Fruit fly (Drosophila melanogaster) whole organism, embryonic: ENCODE measurements around the gene CG46427.
A peak's percentile ranks its signal among the peaks of the same experiment; 100 is the strongest.

Experiments used
- Adf1 ChIP-seq: fragments of 200-800 bp; sonication (Bioruptor generic); IDR thresholded peaks from 2 replicates; pipeline ENCODE4 v1.3.6; 2022; ENCODE audit warnings: missing biosample characterization, missing genetic modification characterization
- Antp ChIP-seq: fragments of 200-800 bp; sonication (Bioruptor generic); optimal IDR thresholded peaks from 3 replicates; lab custom pipeline; 2016; ENCODE audit warnings: missing biosample characterization, missing genetic modification characterization
- Bdp1 ChIP-seq: fragments of 200-800 bp; sonication (Bioruptor generic); optimal IDR thresholded peaks from 3 replicates; lab custom pipeline; 2016; ENCODE audit warnings: missing biosample characterization, missing genetic modification characterization
- CG10267 ChIP-seq: fragments of 200-800 bp; sonication (Bioruptor generic); optimal IDR thresholded peaks from 2 replicates; lab custom pipeline; 2018; ENCODE audit warnings: missing biosample characterization, mild to moderate bottlenecking, missing genetic modification characterization, moderate library complexity
- CG10431 ChIP-seq: fragments of 200-800 bp; sonication (Bioruptor generic); optimal IDR thresholded peaks from 3 replicates; lab custom pipeline; 2018; ENCODE audit warnings: missing biosample characterization, mild to moderate bottlenecking, missing genetic modification characterization
- CG12769 ChIP-seq: fragments of 200-800 bp; sonication (Bioruptor generic); optimal IDR thresholded peaks from 2 replicates; lab custom pipeline; 2019; ENCODE audit warnings: missing biosample characterization, mild to moderate bottlenecking, missing genetic modification characterization, moderate library complexity
- CG12942 ChIP-seq: fragments of 200-800 bp; sonication (Bioruptor generic); optimal IDR thresholded peaks from 3 replicates; lab custom pipeline; 2016; ENCODE audit warnings: missing biosample characterization, missing genetic modification characterization
- CG13894 ChIP-seq: fragments of 200-800 bp; sonication (Bioruptor generic); optimal IDR thresholded peaks from 3 replicates; lab custom pipeline; 2018; ENCODE audit warnings: missing biosample characterization, mild to moderate bottlenecking, missing genetic modification characterization, moderate library complexity
- CG1529 ChIP-seq: fragments of 200-800 bp; sonication (Bioruptor generic); optimal IDR thresholded peaks from 3 replicates; lab custom pipeline; 2018; ENCODE audit warnings: missing biosample characterization, missing genetic modification characterization
- CG17361 ChIP-seq: fragments of 200-800 bp; sonication (Bioruptor generic); IDR thresholded peaks from 3 replicates; pipeline ENCODE4 v1.3.6; 2022; ENCODE audit warnings: missing biosample characterization, missing genetic modification characterization
- CG18764 ChIP-seq: fragments of 200-800 bp; sonication (Bioruptor generic); optimal IDR thresholded peaks from 3 replicates; lab custom pipeline; 2016; ENCODE audit warnings: missing biosample characterization, missing genetic modification characterization
- CG2129 ChIP-seq: fragments of 200-800 bp; sonication (Bioruptor generic); IDR thresholded peaks from 2 replicates; pipeline ENCODE4 v1.3.6; 2022; ENCODE audit warnings: missing biosample characterization, missing genetic modification characterization; ENCODE audit not compliant: partially characterized antibody
- CG31441 ChIP-seq: fragments of 200-800 bp; sonication (Bioruptor generic); IDR thresholded peaks from 2 replicates; pipeline ENCODE4 v1.3.6; 2022; ENCODE audit warnings: missing biosample characterization, missing genetic modification characterization
- CG43689 ChIP-seq: fragments of 200-800 bp; sonication (Bioruptor generic); IDR thresholded peaks from 2 replicates; pipeline ENCODE4 v1.3.6; 2022; ENCODE audit warnings: missing biosample characterization, missing genetic modification characterization
- CG4617 ChIP-seq: fragments of 200-800 bp; sonication (Bioruptor generic); optimal IDR thresholded peaks from 3 replicates; lab custom pipeline; 2016; ENCODE audit warnings: missing biosample characterization, missing genetic modification characterization, borderline replicate concordance
- CG5245 ChIP-seq: fragments of 200-800 bp; sonication (Bioruptor generic); optimal IDR thresholded peaks from 3 replicates; lab custom pipeline; 2016; ENCODE audit warnings: missing biosample characterization, missing genetic modification characterization
- CG6654 ChIP-seq: fragments of 200-800 bp; sonication (Bioruptor generic); optimal IDR thresholded peaks from 2 replicates; lab custom pipeline; 2017; ENCODE audit warnings: missing biosample characterization, mild to moderate bottlenecking, missing genetic modification characterization
- CG7963 ChIP-seq: fragments of 200-800 bp; sonication (Bioruptor generic); IDR thresholded peaks from 3 replicates; pipeline ENCODE4 v1.3.6; 2022; ENCODE audit warnings: missing biosample characterization, missing genetic modification characterization; ENCODE audit not compliant: partially characterized antibody
- CG8478 ChIP-seq: fragments of >200 bp; optimal IDR thresholded peaks from 2 replicates; lab custom pipeline; 2018
- CG8944 ChIP-seq: fragments of 200-800 bp; sonication (Bioruptor generic); optimal IDR thresholded peaks from 3 replicates; lab custom pipeline; 2016; ENCODE audit warnings: missing biosample characterization, missing genetic modification characterization
- CkIIα-i1 ChIP-seq: fragments of 200-800 bp; sonication (Bioruptor generic); IDR thresholded peaks from 2 replicates; pipeline ENCODE4 v1.3.6; 2022; ENCODE audit warnings: missing biosample characterization, missing genetic modification characterization
- Dek ChIP-seq: fragments of 200-800 bp; sonication (Bioruptor generic); optimal IDR thresholded peaks from 3 replicates; lab custom pipeline; 2019; ENCODE audit warnings: missing biosample characterization, mild to moderate bottlenecking, missing genetic modification characterization, moderate library complexity
- Fer1 ChIP-seq: fragments of 200-800 bp; sonication (Bioruptor generic); optimal IDR thresholded peaks from 2 replicates; lab custom pipeline; 2017; ENCODE audit warnings: missing biosample characterization, mild to moderate bottlenecking, missing genetic modification characterization
- HLH4C ChIP-seq: fragments of 200-800 bp; sonication (Bioruptor generic); IDR thresholded peaks from 3 replicates; pipeline ENCODE4 v1.3.6; 2022; ENCODE audit warnings: missing biosample characterization, missing genetic modification characterization; ENCODE audit not compliant: partially characterized antibody
- HLHmδ ChIP-seq: fragments of 200-800 bp; sonication (Bioruptor generic); optimal IDR thresholded peaks from 2 replicates; lab custom pipeline; 2018; ENCODE audit warnings: missing biosample characterization, mild to moderate bottlenecking, missing genetic modification characterization, moderate library complexity
- Neu2 ChIP-seq: fragments of 200-800 bp; sonication (Bioruptor generic); optimal IDR thresholded peaks from 3 replicates; lab custom pipeline; 2016; ENCODE audit warnings: missing biosample characterization, missing genetic modification characterization, borderline replicate concordance
- Oli ChIP-seq: fragments of 200-800 bp; sonication (Bioruptor generic); optimal IDR thresholded peaks from 2 replicates; lab custom pipeline; 2018; ENCODE audit warnings: missing biosample characterization, mild to moderate bottlenecking, missing genetic modification characterization, moderate library complexity
- Poxn ChIP-seq: fragments of 200-800 bp; sonication (Bioruptor generic); IDR thresholded peaks from 2 replicates; pipeline ENCODE4 v1.3.6; 2022; ENCODE audit warnings: missing biosample characterization, missing genetic modification characterization
- Sry-δ ChIP-seq: fragments of 200-800 bp; sonication (Bioruptor generic); optimal IDR thresholded peaks from 2 replicates; lab custom pipeline; 2016; ENCODE audit warnings: missing biosample characterization, missing genetic modification characterization
- TFAM ChIP-seq: fragments of 200-800 bp; sonication (Bioruptor generic); optimal IDR thresholded peaks from 2 replicates; lab custom pipeline; 2017; ENCODE audit warnings: missing biosample characterization, missing genetic modification characterization, inconsistent platforms
- abd-A ChIP-seq: fragments of 200-800 bp; sonication (Bioruptor generic); optimal IDR thresholded peaks from 3 replicates; lab custom pipeline; 2019; ENCODE audit warnings: missing biosample characterization, mild to moderate bottlenecking, missing genetic modification characterization, moderate library complexity
- ase ChIP-seq: fragments of 200-800 bp; sonication (Bioruptor generic); IDR thresholded peaks from 3 replicates; pipeline ENCODE4 v1.3.6; 2022; ENCODE audit warnings: missing biosample characterization, missing genetic modification characterization
- bbx ChIP-seq: fragments of 200-800 bp; sonication (Bioruptor generic); IDR thresholded peaks from 2 replicates; pipeline ENCODE4 v1.3.6; 2022; ENCODE audit warnings: missing biosample characterization, missing genetic modification characterization; ENCODE audit not compliant: partially characterized antibody
- dpn ChIP-seq, 2 experiments: fragments of 200-800 bp; sonication (Bioruptor generic); optimal IDR thresholded peaks; 3 replicates each; lab custom pipeline; 2016; ENCODE audit warnings: missing biosample characterization in 2 of 2, missing genetic modification characterization in 2 of 2
- emc ChIP-seq: fragments of 200-800 bp; sonication (Bioruptor generic); optimal IDR thresholded peaks from 2 replicates; lab custom pipeline; 2016; ENCODE audit warnings: missing biosample characterization, missing genetic modification characterization
- fd3F ChIP-seq: fragments of 200-800 bp; sonication (Bioruptor generic); optimal IDR thresholded peaks from 2 replicates; lab custom pipeline; 2018; ENCODE audit warnings: missing biosample characterization, mild to moderate bottlenecking, missing genetic modification characterization, moderate library complexity
- h ChIP-seq: fragments of >200 bp; optimal IDR thresholded peaks from 2 replicates; lab custom pipeline; 2017
- kni ChIP-seq: fragments of 200-800 bp; sonication (Bioruptor generic); optimal IDR thresholded peaks from 3 replicates; lab custom pipeline; 2017; ENCODE audit warnings: mild to moderate bottlenecking, missing biosample characterization, missing genetic modification reagents, missing genetic modification characterization
- lov ChIP-seq, 2 experiments: fragments of 200-800 bp in 1 of 2; fragments of >200 bp in 1 of 2; sonication (Bioruptor generic) in 1 of 2; IDR thresholded peaks in 1 of 2; optimal IDR thresholded peaks in 1 of 2; 2 replicates in 1 of 2; 3 replicates in 1 of 2; pipeline versions ENCODE4 v1.3.6 to Lab custom; 2017 to 2022; ENCODE audit warnings: missing biosample characterization in 1 of 2, missing genetic modification characterization in 1 of 2
- pb ChIP-seq: fragments of 200-800 bp; sonication (Bioruptor generic); optimal IDR thresholded peaks from 3 replicates; lab custom pipeline; 2016; ENCODE audit warnings: missing biosample characterization, missing genetic modification characterization
- peb ChIP-seq: fragments of 200-800 bp; sonication (Bioruptor generic); IDR thresholded peaks from 2 replicates; pipeline ENCODE4 v1.3.6; 2022; ENCODE audit warnings: missing biosample characterization, missing genetic modification characterization
- pita ChIP-seq: fragments of 200-800 bp; sonication (Bioruptor generic); optimal IDR thresholded peaks from 2 replicates; lab custom pipeline; 2017; ENCODE audit warnings: missing biosample characterization, mild to moderate bottlenecking, missing genetic modification characterization
- pzg ChIP-seq: fragments of 200-800 bp; sonication (Bioruptor generic); optimal IDR thresholded peaks from 3 replicates; lab custom pipeline; 2018; ENCODE audit warnings: missing biosample characterization, mild to moderate bottlenecking, missing genetic modification characterization, moderate library complexity
- ro ChIP-seq: fragments of 200-800 bp; sonication (Bioruptor generic); IDR thresholded peaks from 2 replicates; pipeline ENCODE4 v1.3.6; 2022; ENCODE audit warnings: missing biosample characterization, missing genetic modification characterization
- sens ChIP-seq: fragments of 200-800 bp; sonication (Bioruptor generic); peaks from one replicate; lab custom pipeline; 2016; ENCODE audit warnings: missing biosample characterization, missing genetic modification characterization
- sim ChIP-seq: fragments of 200-800 bp; sonication (Bioruptor generic); IDR thresholded peaks from 2 replicates; pipeline ENCODE4 v1.3.6; 2022; ENCODE audit warnings: missing biosample characterization, missing genetic modification characterization
- slou ChIP-seq: fragments of 200-800 bp; sonication (Bioruptor generic); optimal IDR thresholded peaks from 3 replicates; lab custom pipeline; 2016; ENCODE audit warnings: missing biosample characterization, missing genetic modification characterization
- so ChIP-seq: fragments of 200-800 bp; sonication (Bioruptor generic); IDR thresholded peaks from 3 replicates; pipeline ENCODE4 v1.3.6; 2022; ENCODE audit warnings: missing biosample characterization, missing genetic modification characterization
- sqz ChIP-seq: fragments of 200-800 bp; sonication (Bioruptor generic); optimal IDR thresholded peaks from 3 replicates; lab custom pipeline; 2018; ENCODE audit warnings: missing biosample characterization, mild to moderate bottlenecking, missing genetic modification characterization
- unc-4 ChIP-seq: fragments of 200-800 bp; sonication (Bioruptor generic); IDR thresholded peaks from 2 replicates; pipeline ENCODE4 v1.3.6; 2022; ENCODE audit warnings: missing biosample characterization, missing genetic modification characterization; ENCODE audit not compliant: partially characterized antibody
- zen ChIP-seq: fragments of 200-800 bp; sonication (Bioruptor generic); optimal IDR thresholded peaks from 3 replicates; lab custom pipeline; 2018; ENCODE audit warnings: missing biosample characterization, mild to moderate bottlenecking, missing genetic modification characterization, moderate library complexity

Gene CG46427

DNA sequence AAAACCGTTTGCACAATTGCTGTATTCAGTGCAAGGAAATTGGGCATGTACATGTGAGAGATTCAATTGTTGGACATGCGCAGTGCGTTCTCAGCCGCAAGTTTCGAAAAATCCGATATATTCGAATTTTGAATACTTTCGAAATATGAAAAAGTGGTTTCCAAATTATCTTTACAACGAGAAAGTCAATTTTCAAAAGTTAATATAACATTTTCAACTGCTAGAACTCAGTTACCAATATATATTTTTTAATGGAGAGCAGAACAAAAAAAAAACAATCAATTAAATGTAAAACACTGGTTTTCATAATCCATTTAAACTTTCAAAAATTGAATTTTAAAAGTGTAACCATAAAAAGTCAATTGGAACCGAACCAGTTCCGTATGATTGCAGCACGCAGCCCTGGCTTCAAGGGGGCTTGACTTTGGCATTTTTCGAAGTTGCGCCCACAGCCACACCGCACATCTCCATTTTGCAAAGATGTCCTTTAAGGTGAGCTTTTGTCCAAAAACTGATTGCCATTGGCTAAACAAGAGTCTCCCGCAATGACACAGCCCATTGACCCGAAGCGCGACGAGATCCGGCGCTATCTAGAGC, 16.5 kb downstream of the CG46427 start, which contains the start of the genes Scgbeta and CG17202:
Gene Scgbeta (minus strand): TSS at position 51 of the 597 bp plus-strand sequence.
Gene CG17202 (plus strand): TSS at position 390 of the 597 bp plus-strand sequence.
- TF ChIP-seq CG18764 = no peak
- TF ChIP-seq Poxn (GFP tag; lab: Robert Waterston, UW) = no peak
- TF ChIP-seq zen (tag; lab: Kevin White, UChicago) = peak; percentile 12
- peak; percentile 78 for TF ChIP-seq pzg
- peak in 1 of 2 experiments; percentile 17 for TF ChIP-seq dpn (GFP tag; optimal IDR thresholded peaks at IDR 0.05; lab: Kevin White, UChicago)
- TF ChIP-seq Antp (GFP tag; lab: Kevin White, UChicago) = no peak
- TF ChIP-seq CG7963 (GFP tag; lab: Robert Waterston, UW) = no peak
- TF ChIP-seq CG1529 (GFP tag; lab: Kevin White, UChicago) = no peak
- TF ChIP-seq CG10267 (tag; lab: Kevin White, UChicago) = no peak
- TF ChIP-seq CG17361 (GFP tag; lab: Robert Waterston, UW) = no peak
- TF ChIP-seq ro (GFP tag; lab: Robert Waterston, UW) = no peak
- peak; percentile 25 for TF ChIP-seq CG8944
- no peak for TF ChIP-seq Bdp1 (GFP tag; lab: Kevin White, UChicago)
- TF ChIP-seq CG2129 (GFP tag; lab: Robert Waterston, UW) = no peak
- TF ChIP-seq CG43689 (GFP tag; lab: Robert Waterston, UW) = no peak
- no peak for TF ChIP-seq bbx (GFP tag; lab: Robert Waterston, UW)
- no peak for TF ChIP-seq pb
- no peak for TF ChIP-seq CG12942 (GFP tag; lab: Kevin White, UChicago)
- 0 out of 3 replicates have a peak, but pooled peaks have one; percentile 5 for TF ChIP-seq ase (GFP tag; lab: Robert Waterston, UW)
- peak; percentile 43 for TF ChIP-seq Sry-δ (GFP tag; lab: Kevin White, UChicago)
- no peak for TF ChIP-seq Adf1 (GFP tag; lab: Robert Waterston, UW)
- no peak for TF ChIP-seq h (lab: Kevin White, UChicago)
- no peak for TF ChIP-seq abd-A
- no peak for TF ChIP-seq HLH4C (GFP tag; lab: Robert Waterston, UW)
- no peak for TF ChIP-seq sens (GFP tag; lab: Kevin White, UChicago)
- TF ChIP-seq emc (GFP tag; lab: Kevin White, UChicago) = no peak
- TF ChIP-seq Dek (tag; lab: Kevin White, UChicago) = peak; percentile 32
- no peak for TF ChIP-seq fd3F
- no peak for TF ChIP-seq CG12769 (tag; lab: Kevin White, UChicago)
- peak; percentile 10 for TF ChIP-seq Fer1
- no peak for TF ChIP-seq CG10431 (GFP tag; lab: Kevin White, UChicago)
- no peak for TF ChIP-seq pita (GFP tag; lab: Kevin White, UChicago)
- TF ChIP-seq CG6654 (GFP tag; lab: Kevin White, UChicago) = no peak
- no peak for TF ChIP-seq peb (GFP tag; lab: Robert Waterston, UW)
- no peak for TF ChIP-seq sim
- no peak for TF ChIP-seq CG31441
- no peak for TF ChIP-seq CG13894 (tag; lab: Kevin White, UChicago)
- no peak for TF ChIP-seq CkIIα-i1 (GFP tag; lab: Robert Waterston, UW)
- TF ChIP-seq sqz = no peak
- no peak for TF ChIP-seq Neu2 (GFP tag; lab: Kevin White, UChicago)
- no peak for TF ChIP-seq TFAM (GFP tag; lab: Kevin White, UChicago)
- no peak for TF ChIP-seq Oli (tag; lab: Kevin White, UChicago)
- TF ChIP-seq slou (GFP tag; lab: Kevin White, UChicago) = no peak
- no peak for TF ChIP-seq kni
- TF ChIP-seq so (GFP tag; lab: Robert Waterston, UW) = 0 out of 3 replicates have a peak, but pooled peaks have one; percentile 35
- TF ChIP-seq CG4617 = peak; percentile 84
- TF ChIP-seq unc-4 (GFP tag; lab: Robert Waterston, UW) = no peak
- TF ChIP-seq HLHmδ (GFP tag; lab: Kevin White, UChicago) = no peak
- no peak for TF ChIP-seq CG5245 (GFP tag; lab: Kevin White, UChicago)
- TF ChIP-seq CG8478 = no peak
- TF ChIP-seq lov (optimal IDR thresholded peaks at IDR 0.05; lab: Kevin White, UChicago) = no peak
- no peak for TF ChIP-seq lov (GFP tag; IDR thresholded peaks at IDR 0.05; lab: Robert Waterston, UW)
